Fruit fly (Drosophila melanogaster) whole organism, adult: ENCODE results near the gene CG5026.

Source experiments
- CG11617 ChIP-seq: fragments of 200-800 bp; sonication (Bioruptor generic); optimal IDR thresholded peaks from 2 replicates; lab custom pipeline; 2017; ENCODE audit warnings: mild to moderate bottlenecking, missing biosample characterization, missing genetic modification reagents, missing genetic modification characterization
- CG12768 ChIP-seq: fragments of 200-800 bp; sonication (Bioruptor generic); optimal IDR thresholded peaks from 2 replicates; lab custom pipeline; 2017; ENCODE audit warnings: missing biosample characterization, missing genetic modification characterization, mild to moderate bottlenecking, moderate library complexity, missing genetic modification reagents
- CG14711 ChIP-seq: fragments of 200-800 bp; sonication (Bioruptor generic); optimal IDR thresholded peaks from 2 replicates; lab custom pipeline; 2018; ENCODE audit warnings: missing biosample characterization, mild to moderate bottlenecking, missing genetic modification characterization, moderate library complexity
- CG7045 ChIP-seq: fragments of 200-800 bp; sonication (Bioruptor generic); optimal IDR thresholded peaks from 2 replicates; lab custom pipeline; 2017; ENCODE audit warnings: missing biosample characterization, mild to moderate bottlenecking, missing genetic modification characterization
- Hr96 ChIP-seq: fragments of 200-800 bp; sonication (Bioruptor generic); optimal IDR thresholded peaks from 2 replicates; lab custom pipeline; 2016; ENCODE audit warnings: missing biosample characterization, missing genetic modification characterization
- Mnt ChIP-seq: fragments of 200-800 bp; sonication (Bioruptor generic); optimal IDR thresholded peaks from 2 replicates; lab custom pipeline; 2016; ENCODE audit warnings: missing biosample characterization, mild to moderate bottlenecking, missing genetic modification characterization
- kay ChIP-seq: fragments of 200-800 bp; sonication (Bioruptor generic); peaks from one replicate; lab custom pipeline; 2016; ENCODE audit warnings: missing biosample characterization, missing genetic modification characterization, borderline replicate concordance
- ovo ChIP-seq: fragments of 200-800 bp; sonication (Bioruptor generic); optimal IDR thresholded peaks from 2 replicates; lab custom pipeline; 2016; ENCODE audit warnings: missing biosample characterization, missing genetic modification characterization
- pad ChIP-seq: fragments of 200-800 bp; sonication (Bioruptor generic); optimal IDR thresholded peaks from 3 replicates; lab custom pipeline; 2017; ENCODE audit warnings: missing biosample characterization, missing genetic modification characterization, mild to moderate bottlenecking, moderate library complexity, missing genetic modification reagents
- toe ChIP-seq: fragments of 200-800 bp; sonication (Bioruptor generic); optimal IDR thresholded peaks from 2 replicates; lab custom pipeline; 2016; ENCODE audit warnings: missing biosample characterization, missing genetic modification characterization

DNA sequence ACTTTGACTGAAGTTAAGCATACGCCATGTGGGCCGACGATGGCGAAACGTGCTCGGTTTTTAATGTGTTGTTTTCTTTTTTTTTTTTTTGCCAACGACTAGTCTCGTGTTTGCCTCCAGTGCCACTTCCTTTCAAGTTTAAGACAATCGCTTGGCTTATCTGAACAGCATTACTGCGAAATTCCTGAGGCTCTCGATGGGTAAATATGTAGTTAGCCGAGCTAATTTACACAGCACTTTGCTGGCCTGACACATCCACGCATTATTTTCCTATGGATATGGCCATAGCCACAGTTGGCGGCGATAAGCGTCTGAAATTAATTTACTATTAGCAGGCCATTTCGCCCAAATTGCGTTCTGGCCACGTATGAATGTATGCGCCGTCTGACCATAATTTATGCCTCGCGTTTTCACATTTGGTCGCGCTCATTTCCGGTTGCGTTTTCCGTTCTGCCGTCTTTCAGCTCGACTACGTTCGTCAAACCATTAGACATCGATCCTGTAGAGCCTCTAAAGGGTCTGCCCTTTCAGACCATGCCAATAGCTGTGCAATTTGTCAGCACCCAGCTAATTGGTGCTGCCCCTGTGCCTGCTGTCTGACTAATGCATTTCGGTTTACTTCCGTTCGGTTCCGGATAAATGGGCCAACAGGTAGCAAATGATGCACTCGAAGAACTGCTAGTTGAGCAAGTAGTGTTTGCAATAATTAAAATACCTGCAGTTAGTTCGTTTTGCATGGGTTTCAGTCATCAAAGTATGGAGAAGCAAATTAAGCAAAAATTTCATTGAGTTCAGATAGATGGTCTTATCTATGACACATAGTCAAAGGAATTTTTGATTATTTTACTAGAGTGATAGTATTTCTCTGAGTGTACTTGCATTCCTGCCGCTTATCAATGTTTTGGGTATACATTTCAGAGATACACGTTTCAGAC lies 52.4 kb downstream of the CG5026 start:
- TF ChIP-seq Hr96 (GFP tag; lab: Kevin White, UChicago) (no peak), pad (GFP tag; lab: Kevin White, UChicago) (no peak), ovo (GFP tag; lab: Kevin White, UChicago) (no peak), CG7045 (GFP tag; lab: Kevin White, UChicago) (no peak), CG12768 (GFP tag; lab: Kevin White, UChicago) (no peak), kay (GFP tag; lab: Kevin White, UChicago) (peak; percentile 54), toe (GFP tag; lab: Kevin White, UChicago) (no peak), CG14711 (tag; lab: Kevin White, UChicago) (no peak), Mnt (GFP tag; lab: Kevin White, UChicago) (no peak), CG11617 (no peak)
